Worm (Caenorhabditis elegans) whole organism, early embryonic: ENCODE measurements around the gene F41H10.4.

Experiments used
- B0310.2 ChIP-seq: sonication (generic microtip); optimal IDR thresholded peaks from 2 replicates; lab custom pipeline; 2016; ENCODE audit warnings: mild to moderate bottlenecking, missing genetic modification characterization, missing compliant biosample characterization
- F13C5.2 ChIP-seq: sonication (generic microtip); optimal IDR thresholded peaks from 2 replicates; lab custom pipeline; 2017; ENCODE audit warnings: mild to moderate bottlenecking, missing genetic modification characterization, inconsistent platforms, missing compliant biosample characterization
- aly-1 ChIP-seq: sonication (generic microtip); optimal IDR thresholded peaks from 2 replicates; lab custom pipeline; 2016; ENCODE audit warnings: missing genetic modification characterization, missing compliant biosample characterization
- ama-1 ChIP-seq: fragments of 150-350 bp; optimal IDR thresholded peaks from 2 replicates; lab custom pipeline; 2014
- ceh-13 ChIP-seq: fragments of 200-800 bp; sonication (Bioruptor generic); optimal IDR thresholded peaks from 2 replicates; lab custom pipeline; 2018; ENCODE audit warnings: mild to moderate bottlenecking, missing genetic modification characterization, missing compliant biosample characterization
- ceh-36 ChIP-seq: sonication (generic microtip); optimal IDR thresholded peaks from 2 replicates; lab custom pipeline; 2016; ENCODE audit warnings: missing genetic modification characterization, inconsistent platforms, missing compliant biosample characterization
- ets-7 ChIP-seq: sonication (generic microtip); optimal IDR thresholded peaks from 2 replicates; lab custom pipeline; 2016; ENCODE audit warnings: missing genotype, missing genetic modification characterization, missing compliant biosample characterization
- flt-1 ChIP-seq: fragments of 200-800 bp; sonication (Bioruptor generic); IDR thresholded peaks from 2 replicates; pipeline ENCODE4 v1.3.6; 2022; ENCODE audit warnings: missing genetic modification characterization, missing compliant biosample characterization
- hmbx-1 ChIP-seq: sonication (generic microtip); optimal IDR thresholded peaks from 2 replicates; lab custom pipeline; 2016; ENCODE audit warnings: mild to moderate bottlenecking, missing genetic modification characterization, missing compliant biosample characterization
- hmg-4 ChIP-seq: fragments of 200-800 bp; sonication (Bioruptor generic); optimal IDR thresholded peaks from 2 replicates; lab custom pipeline; 2018; ENCODE audit warnings: mild to moderate bottlenecking, missing genetic modification characterization, missing compliant biosample characterization
- hnd-1 ChIP-seq: sonication (generic microtip); optimal IDR thresholded peaks from 2 replicates; lab custom pipeline; 2016; ENCODE audit warnings: missing genetic modification characterization, missing compliant biosample characterization
- pes-1 ChIP-seq: fragments of 200-800 bp; sonication (Bioruptor generic); IDR thresholded peaks from 2 replicates; pipeline ENCODE4 v1.3.6; 2022; ENCODE audit warnings: missing genetic modification reagents, missing genetic modification characterization, missing compliant biosample characterization
- scrt-1 ChIP-seq: fragments of 200-800 bp; sonication (Bioruptor generic); IDR thresholded peaks from 2 replicates; pipeline ENCODE4 v1.3.6; 2022; ENCODE audit warnings: missing genetic modification characterization, missing compliant biosample characterization
- sea-1 ChIP-seq: fragments of 200-800 bp; sonication (Bioruptor generic); conservative IDR thresholded peaks from 2 replicates; pipeline ENCODE4 v1.3.6; 2022; ENCODE audit warnings: missing genetic modification characterization, missing compliant biosample characterization
- tbx-11 ChIP-seq: fragments of 200-800 bp; sonication (Bioruptor generic); IDR thresholded peaks from 2 replicates; pipeline ENCODE4 v1.3.6; 2022; ENCODE audit warnings: missing genetic modification characterization, missing compliant biosample characterization
- tbx-37 ChIP-seq: fragments of 200-800 bp; sonication (Bioruptor generic); conservative IDR thresholded peaks from 2 replicates; pipeline ENCODE4 v1.3.6; 2022; ENCODE audit warnings: missing genetic modification reagents, missing genetic modification characterization, missing compliant biosample characterization
- tra-4 ChIP-seq: sonication (generic microtip); optimal IDR thresholded peaks from 2 replicates; lab custom pipeline; 2017; ENCODE audit warnings: missing genetic modification characterization, missing compliant biosample characterization

Gene F41H10.4

DNA sequence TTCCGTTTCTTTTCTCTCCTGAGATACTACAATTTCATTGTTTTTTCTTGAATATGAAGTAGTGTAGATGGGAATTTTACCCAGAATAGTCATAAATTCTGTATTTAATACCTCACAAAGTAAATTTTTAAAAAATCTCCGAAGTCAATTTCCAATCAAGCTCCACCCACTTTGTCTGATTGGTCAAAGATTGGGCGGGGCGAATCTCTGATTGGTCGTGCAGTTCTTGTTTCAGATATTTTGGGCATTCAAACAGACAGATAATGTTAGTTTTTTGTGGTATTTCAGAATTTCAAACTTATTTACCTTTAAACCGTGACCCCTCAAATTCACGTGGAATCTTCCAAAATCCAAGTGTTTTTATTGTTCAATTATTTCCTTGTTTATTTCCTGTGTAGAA, 3.8 kb upstream of the F41H10.4 start, which contains the start of gene F41H10.5:
F41H10.5 (plus strand) TSS at position 375 of the 400 bp plus-strand sequence.
- TF ChIP-seq ceh-36 (no peak), flt-1 (no peak), tbx-37 (no peak), hmg-4 (GFP tag; lab: Kevin White, UChicago) (no peak), tra-4 (no peak), hmbx-1 (tag; lab: Kevin White, UChicago) (no peak), aly-1 (tag; lab: Kevin White, UChicago) (no peak)

DNA sequence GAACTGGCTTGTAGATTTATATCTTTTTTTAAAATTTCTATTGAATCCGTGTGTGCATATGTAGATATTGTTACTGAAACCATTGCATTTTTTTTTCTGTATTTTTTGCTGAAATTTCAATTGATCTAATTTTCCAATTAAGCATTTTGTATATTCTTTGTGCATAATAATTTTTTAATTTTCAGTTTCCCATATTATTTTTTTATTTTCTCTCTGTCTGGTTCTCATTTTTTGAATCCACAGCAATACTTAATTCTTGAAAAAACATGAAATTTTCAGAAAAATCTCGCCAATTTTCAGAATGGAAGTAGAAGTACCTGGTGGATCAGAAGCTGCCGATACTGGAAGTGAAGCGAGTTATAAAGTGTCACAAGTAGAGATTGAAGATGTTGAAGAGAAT, 2.2 kb downstream of the F41H10.4 start, which contains the start of gene sand-1:
sand-1 (plus strand) TSS at position 301 of the 400 bp plus-strand sequence.
- TF ChIP-seq ceh-36 (no peak), scrt-1 (GFP tag; lab: Robert Waterston, UW) (no peak), tbx-37 (no peak)

DNA sequence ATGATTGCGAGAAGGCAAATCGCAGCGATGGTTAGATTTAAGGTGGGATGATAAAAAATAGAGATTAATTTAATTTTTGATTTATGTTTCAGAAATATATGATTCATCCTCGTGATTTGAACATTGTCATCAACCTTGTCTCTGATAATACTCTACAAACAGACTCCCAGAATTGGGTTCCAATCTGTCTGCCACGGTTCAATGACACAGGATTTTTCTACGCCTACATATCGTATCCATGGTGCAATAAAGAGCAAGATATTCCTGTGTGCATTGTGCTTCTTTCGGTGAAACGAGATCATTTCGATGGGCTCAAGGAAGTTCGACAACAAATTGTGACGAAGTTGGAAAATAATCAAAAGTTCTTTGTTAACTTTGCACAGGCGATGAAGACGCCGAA, 3.5 kb downstream of the F41H10.4 start:
- no peak for TF ChIP-seq hmbx-1 (tag; lab: Kevin White, UChicago)

DNA sequence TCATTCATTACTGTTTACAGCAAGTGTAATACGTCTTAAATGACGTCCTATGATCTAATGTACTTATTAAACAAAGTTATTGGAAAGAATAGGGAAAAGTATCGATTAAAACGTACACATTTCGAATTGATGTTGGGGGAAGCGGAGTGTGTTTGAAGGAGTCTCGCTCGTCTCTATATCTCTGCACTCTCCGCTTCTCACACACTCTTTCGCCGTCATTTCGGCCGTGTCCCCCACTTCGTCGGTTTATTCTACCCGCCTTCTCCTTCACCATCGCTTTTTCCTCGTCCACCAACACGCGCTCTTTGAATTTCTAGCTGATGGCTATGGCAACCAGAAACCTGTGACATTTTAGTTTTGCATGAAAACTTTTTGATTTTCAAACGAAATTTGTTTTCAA, 4.5 kb downstream of the F41H10.4 start:
- TF ChIP-seq aly-1 (tag; lab: Kevin White, UChicago) (peak; percentile 33), B0310.2 (tag; lab: Kevin White, UChicago) (no peak)

DNA sequence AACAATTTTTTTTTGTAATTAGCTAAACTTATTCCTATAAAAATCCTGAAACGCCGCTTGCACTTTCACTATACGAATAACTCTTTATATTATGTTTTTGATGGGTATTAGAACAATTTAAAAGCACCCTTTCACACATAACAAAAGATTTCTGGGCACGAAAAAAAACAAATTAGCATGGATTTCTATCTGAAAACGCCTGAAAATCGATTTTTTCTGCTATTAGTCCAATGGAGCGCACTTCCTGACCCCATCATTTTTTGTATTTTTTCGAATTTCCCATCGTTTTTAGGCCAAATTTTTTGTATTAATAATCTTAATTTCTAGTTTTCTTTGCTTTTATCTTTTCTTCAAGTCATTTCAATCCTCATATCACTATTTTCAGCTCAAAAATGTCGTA, 5.1 kb downstream of the F41H10.4 start, which contains the start of gene F41H10.3:
F41H10.3 (plus strand) TSS at position 388 of the 400 bp plus-strand sequence.
- TF ChIP-seq ama-1 (lab: Kevin White, UChicago) (no peak), ceh-13 (GFP tag; lab: Kevin White, UChicago) (no peak), flt-1 (no peak), ceh-36 (no peak), aly-1 (tag; lab: Kevin White, UChicago) (no peak), tbx-37 (no peak), tbx-11 (GFP tag; lab: Robert Waterston, UW) (no peak), tra-4 (no peak), ets-7 (tag; lab: Kevin White, UChicago) (no peak), B0310.2 (tag; lab: Kevin White, UChicago) (no peak)

DNA sequence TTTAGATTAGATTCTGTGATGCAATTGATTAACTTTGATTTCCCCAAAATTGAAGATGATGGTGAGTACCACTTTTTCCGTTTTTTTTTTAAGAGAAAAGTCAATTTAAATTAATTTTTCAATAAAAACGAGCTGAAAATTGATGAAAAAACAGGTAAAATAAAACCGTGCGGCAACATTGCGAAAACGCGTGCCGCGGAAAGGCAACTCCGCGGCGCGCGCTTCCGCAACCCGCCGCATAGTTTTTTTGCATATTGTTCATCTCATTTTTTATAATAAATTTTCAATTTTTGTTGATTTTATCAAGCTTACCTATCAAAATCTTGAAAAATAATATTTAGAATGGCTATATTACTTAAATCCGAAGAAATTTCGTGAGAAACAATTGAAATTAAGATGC, 6.6 kb downstream of the F41H10.4 start:
- peak; percentile 2 for TF ChIP-seq hmbx-1 (tag; lab: Kevin White, UChicago)
- peak; percentile 53; the same call in 1 of the 2 replicates for TF ChIP-seq sea-1
- peak; percentile 56 for TF ChIP-seq ets-7 (tag; lab: Kevin White, UChicago)
- TF ChIP-seq flt-1, result peak; percentile 52; the same call in 1 of the 2 replicates
- no peak for TF ChIP-seq aly-1 (tag; lab: Kevin White, UChicago)
- 0 out of 2 replicates have a peak, but pooled peaks have one; percentile 33 for TF ChIP-seq scrt-1 (GFP tag; lab: Robert Waterston, UW)
- TF ChIP-seq F13C5.2 (tag; lab: Kevin White, UChicago), result peak; percentile 72
- TF ChIP-seq tbx-37, result 0 out of 2 replicates have a peak, but pooled peaks have one; percentile 32
- TF ChIP-seq pes-1, result peak; percentile 81
- no peak for TF ChIP-seq B0310.2 (tag; lab: Kevin White, UChicago)
- TF ChIP-seq tra-4, result no peak
- TF ChIP-seq ceh-36, result no peak
- TF ChIP-seq ama-1 (lab: Kevin White, UChicago), result no peak
- TF ChIP-seq hmg-4 (GFP tag; lab: Kevin White, UChicago), result peak; percentile 9
- 0 out of 2 replicates have a peak, but pooled peaks have one; percentile 45 for TF ChIP-seq tbx-11 (GFP tag; lab: Robert Waterston, UW)
- TF ChIP-seq hnd-1 (tag; lab: Kevin White, UChicago), result peak; percentile 25
- TF ChIP-seq ceh-13 (GFP tag; lab: Kevin White, UChicago), result peak; percentile 39

DNA sequence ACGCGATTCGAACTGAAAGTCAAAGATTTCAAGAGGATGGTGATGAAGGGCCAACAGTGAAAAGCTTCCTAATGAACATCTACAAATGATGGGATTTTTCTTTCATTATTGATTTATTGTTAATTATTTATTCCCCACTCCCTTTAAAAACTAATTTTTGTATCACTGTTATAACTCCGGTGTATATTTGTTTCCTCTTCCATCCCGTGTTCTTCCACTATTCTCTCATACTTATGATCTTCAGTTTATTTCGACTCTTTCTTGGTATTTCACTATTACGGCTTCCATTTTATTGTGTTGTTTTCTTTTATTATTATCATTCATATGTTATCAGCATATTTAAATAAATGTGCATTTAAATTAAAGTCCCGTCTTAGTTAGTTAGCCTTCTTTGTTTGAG, 10.0 kb downstream of the F41H10.4 start:
- no peak for TF ChIP-seq hmbx-1 (tag; lab: Kevin White, UChicago)

DNA sequence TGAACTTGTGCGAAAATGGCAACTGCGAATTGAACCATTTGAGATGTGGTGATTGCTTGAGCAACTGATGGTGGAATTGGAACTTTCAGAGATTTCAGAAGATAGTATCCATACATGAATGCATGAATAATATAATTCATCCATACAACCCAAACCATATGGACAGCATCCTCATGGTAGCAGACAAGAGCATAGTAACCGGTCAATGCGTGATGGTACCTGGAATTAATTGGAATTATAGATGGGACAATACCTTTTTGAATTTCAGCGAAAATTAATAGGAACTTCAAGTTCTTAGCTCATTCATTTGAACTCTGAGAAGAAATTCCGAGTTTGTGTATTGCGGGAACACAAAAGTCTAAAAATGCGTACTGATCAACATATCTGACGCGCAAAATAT, 10.6 kb downstream of the F41H10.4 start:
- TF ChIP-seq ceh-36 (no peak), hmg-4 (GFP tag; lab: Kevin White, UChicago) (no peak), ama-1 (lab: Kevin White, UChicago) (no peak)

DNA sequence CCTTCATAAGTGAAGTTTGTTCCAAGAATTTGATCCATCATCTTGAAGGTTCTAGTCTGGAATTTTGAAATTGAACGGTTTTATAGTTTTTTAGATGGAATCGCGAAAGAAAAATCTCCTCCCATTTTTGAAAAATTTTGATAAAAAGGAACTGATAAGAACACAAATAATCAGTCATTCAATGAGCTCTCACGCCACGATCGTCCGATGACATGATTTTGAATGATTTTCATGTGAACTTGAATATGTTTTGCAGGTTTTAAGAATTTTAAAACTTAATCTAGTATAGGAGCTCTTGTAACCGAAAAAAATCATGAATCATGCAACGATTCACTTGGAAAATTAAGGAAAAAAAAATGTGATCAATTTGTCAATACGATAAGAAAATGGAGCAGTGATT, 12.7 kb downstream of the F41H10.4 start, which contains the start of gene elo-5:
elo-5 (minus strand) TSS at position 56 of the 400 bp plus-strand sequence.
- TF ChIP-seq hmg-4 (GFP tag; lab: Kevin White, UChicago) (no peak), hnd-1 (tag; lab: Kevin White, UChicago) (no peak), sea-1 (no peak), ceh-13 (GFP tag; lab: Kevin White, UChicago) (no peak), B0310.2 (tag; lab: Kevin White, UChicago) (no peak), aly-1 (tag; lab: Kevin White, UChicago) (no peak), tbx-37 (no peak), ama-1 (lab: Kevin White, UChicago) (no peak), scrt-1 (GFP tag; lab: Robert Waterston, UW) (no peak), flt-1 (no peak), tra-4 (no peak), hmbx-1 (tag; lab: Kevin White, UChicago) (no peak), ets-7 (tag; lab: Kevin White, UChicago) (no peak), ceh-36 (no peak), F13C5.2 (tag; lab: Kevin White, UChicago) (no peak), tbx-11 (GFP tag; lab: Robert Waterston, UW) (no peak), pes-1 (no peak)
